Worm (Caenorhabditis elegans) whole organism, late embryonic: ENCODE measurements around the gene srh-214.

ENCODE experiments used
- T23F11.4 ChIP-seq: fragments of 200-800 bp; sonication (Bioruptor generic); optimal IDR thresholded peaks from 2 replicates; lab custom pipeline; 2018; ENCODE audit warnings: mild to moderate bottlenecking, missing genetic modification characterization, missing compliant biosample characterization
- ama-1 ChIP-seq: fragments of 150-350 bp; optimal IDR thresholded peaks from 2 replicates; lab custom pipeline; 2014
- ceh-2 ChIP-seq: sonication (generic microtip); optimal IDR thresholded peaks from 2 replicates; lab custom pipeline; 2016; ENCODE audit warnings: missing genotype, missing genetic modification characterization, missing compliant biosample characterization
- fkh-10 ChIP-seq: fragments of 150-350 bp; optimal IDR thresholded peaks from 2 replicates; lab custom pipeline; 2014; ENCODE audit warnings: missing biosample characterization, missing genetic modification reagents, missing genetic modification characterization
- hlh-13 ChIP-seq: fragments of 200-800 bp; sonication (Bioruptor generic); optimal IDR thresholded peaks from 2 replicates; lab custom pipeline; 2018; ENCODE audit warnings: mild to moderate bottlenecking, missing genetic modification characterization, missing compliant biosample characterization
- madf-2 ChIP-seq: sonication (generic microtip); optimal IDR thresholded peaks from 2 replicates; lab custom pipeline; 2017; ENCODE audit warnings: missing genetic modification characterization, missing compliant biosample characterization
- odd-2 ChIP-seq: sonication (generic microtip); optimal IDR thresholded peaks from 2 replicates; lab custom pipeline; 2017; ENCODE audit warnings: antibody characterized with exemption, mild to moderate bottlenecking, missing genetic modification characterization, missing compliant biosample characterization
- pag-3 ChIP-seq: sonication (generic microtip); optimal IDR thresholded peaks from 2 replicates; lab custom pipeline; 2016; ENCODE audit warnings: missing compliant biosample characterization, missing genetic modification characterization, borderline replicate concordance
- pha-2 ChIP-seq: sonication (generic microtip); optimal IDR thresholded peaks from 2 replicates; lab custom pipeline; 2017; ENCODE audit warnings: mild to moderate bottlenecking, missing genetic modification characterization, missing compliant biosample characterization
- pha-4 ChIP-seq: fragments of 150-350 bp; optimal IDR thresholded peaks from 2 replicates; lab custom pipeline; 2018; ENCODE audit warnings: missing biosample characterization, missing genetic modification reagents, missing genetic modification characterization
- rnt-1 ChIP-seq: sonication (generic microtip); optimal IDR thresholded peaks from 2 replicates; lab custom pipeline; 2016; ENCODE audit warnings: missing genetic modification characterization, missing compliant biosample characterization

DNA sequence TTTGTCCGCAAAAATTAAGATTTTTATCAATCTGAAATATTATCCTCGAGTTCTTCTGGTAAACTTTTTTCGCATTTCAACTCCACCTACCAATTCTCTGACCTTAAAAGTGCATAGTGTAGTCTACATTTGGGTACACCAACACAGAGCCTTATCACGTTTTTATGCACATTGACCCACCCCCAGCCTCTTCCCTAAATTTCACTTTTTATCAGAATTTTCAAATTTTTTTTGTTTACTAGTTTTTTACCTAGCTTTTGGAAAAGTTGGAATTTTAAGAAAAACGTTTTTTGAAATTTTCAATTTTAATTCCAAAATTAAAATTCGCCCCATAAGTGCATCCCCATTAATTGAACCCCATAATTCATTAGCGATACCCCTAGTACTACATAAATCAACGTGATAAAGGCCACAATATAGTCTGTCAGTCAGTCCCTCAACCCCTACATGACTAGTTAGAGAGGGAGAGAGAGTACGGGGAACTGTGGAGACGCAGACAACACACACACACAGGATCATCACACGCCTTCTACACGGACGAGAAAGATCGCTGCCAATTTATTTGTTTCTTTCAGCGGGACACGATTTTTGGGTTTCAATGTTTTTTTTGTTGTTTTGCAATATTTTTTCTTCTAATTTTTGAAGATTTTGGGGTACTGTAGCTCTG, 14.9 kb downstream of the srh-214 start:
- TF ChIP-seq madf-2, result no peak
- TF ChIP-seq pha-4 (tag; lab: Kevin White, UChicago), result no peak
- TF ChIP-seq fkh-10 (GFP tag; lab: Kevin White, UChicago), result no peak
- no peak for TF ChIP-seq ama-1 (lab: Kevin White, UChicago)
- no peak for TF ChIP-seq pha-2
- TF ChIP-seq hlh-13 (GFP tag; lab: Kevin White, UChicago), result no peak
- no peak for TF ChIP-seq ceh-2 (tag; lab: Kevin White, UChicago)
- no peak for TF ChIP-seq rnt-1 (tag; lab: Kevin White, UChicago)
- no peak for TF ChIP-seq T23F11.4
- TF ChIP-seq odd-2 (tag; lab: Kevin White, UChicago), result no peak
- no peak for TF ChIP-seq pag-3 (tag; lab: Kevin White, UChicago)
